Worm (Caenorhabditis elegans): Measurements from ENCODE around the gene flp-1.

The flp-1 gene

ce11 chrIV:9191183-9191582, 46.7 kb downstream of the flp-1 start:
- TF ChIP-seq lin-11 (tag; optimal IDR thresholded peaks at IDR 0.05) (peak; percentile 88), pax-1 (tag; optimal IDR thresholded peaks at IDR 0.05) (no peak), ceh-2 (tag; optimal IDR thresholded peaks at IDR 0.05) (peak; percentile 84), fkh-10 (GFP tag; optimal IDR thresholded peaks at IDR 0.05) (no peak), ceh-6 (GFP tag; optimal IDR thresholded peaks at IDR 0.05) (peak; percentile 96), ceh-48 (tag; optimal IDR thresholded peaks at IDR 0.05) (peak; percentile 84), npax-4 (tag; optimal IDR thresholded peaks at IDR 0.05) (peak; percentile 83), gmeb-2 (tag; optimal IDR thresholded peaks at IDR 0.05) (peak; percentile 93), F13H6.1 (tag; optimal IDR thresholded peaks at IDR 0.05) (peak; percentile 85), hlh-13 (GFP tag; optimal IDR thresholded peaks at IDR 0.05) (peak; percentile 92), Y22D7AL.16 (tag; optimal IDR thresholded peaks at IDR 0.05) (peak; percentile 90), ztf-16 (tag; optimal IDR thresholded peaks at IDR 0.05) (peak; percentile 94), K02D7.2 (tag; optimal IDR thresholded peaks at IDR 0.05) (peak; percentile 85), nfya-1 (tag; optimal IDR thresholded peaks at IDR 0.05) (peak; percentile 61), ama-1 (optimal IDR thresholded peaks at IDR 0.05) (no peak), unc-42 (tag; optimal IDR thresholded peaks at IDR 0.05) (peak; percentile 48), ttx-3 (tag; optimal IDR thresholded peaks at IDR 0.05) (peak; percentile 94), sdc-2 (tag; optimal IDR thresholded peaks at IDR 0.05) (peak; percentile 81), sox-2 (GFP tag; IDR thresholded peaks at IDR 0.05) (peak; percentile 72), C38D4.7 (GFP tag; optimal IDR thresholded peaks at IDR 0.05) (peak; percentile 91), hlh-8 (tag; optimal IDR thresholded peaks at IDR 0.05) (peak; percentile 83), ceh-31 (tag; optimal IDR thresholded peaks at IDR 0.05) (peak; percentile 87), pag-3 (tag; optimal IDR thresholded peaks at IDR 0.05; ENCODE audit: borderline replicate concordance) (peak; percentile 56), fax-1 (tag; optimal IDR thresholded peaks at IDR 0.05) (peak; percentile 85), nhr-11 (tag; optimal IDR thresholded peaks at IDR 0.05) (no peak), sox-4 (tag; optimal IDR thresholded peaks at IDR 0.05) (peak; percentile 92), che-1 (tag; optimal IDR thresholded peaks at IDR 0.05) (peak; percentile 94), ceh-22 (tag; optimal IDR thresholded peaks at IDR 0.05) (no peak), ets-4 (tag; optimal IDR thresholded peaks at IDR 0.05) (peak; percentile 36), pat-9 (tag; optimal IDR thresholded peaks at IDR 0.05) (peak; percentile 92), unc-86 (tag; optimal IDR thresholded peaks at IDR 0.05) (peak; percentile 89), dmd-4 (tag; optimal IDR thresholded peaks at IDR 0.05; ENCODE audit: borderline replicate concordance) (peak; percentile 84), ahr-1 (tag; optimal IDR thresholded peaks at IDR 0.05) (peak; percentile 72), unc-3 (GFP tag; conservative IDR thresholded peaks at IDR 0.05) (peak; percentile 77), unc-3 (tag; optimal IDR thresholded peaks at IDR 0.05) (peak; percentile 89), lim-6 (tag; optimal IDR thresholded peaks at IDR 0.05) (peak; percentile 13), mec-3 (tag; optimal IDR thresholded peaks at IDR 0.05; ENCODE audit: borderline replicate concordance) (peak; percentile 61), zip-5 (tag; optimal IDR thresholded peaks at IDR 0.05) (peak; percentile 77), nhr-232 (tag; optimal IDR thresholded peaks at IDR 0.05) (peak; percentile 90), ceh-19 (GFP tag; optimal IDR thresholded peaks at IDR 0.05) (peak; percentile 93), tbx-2 (tag; optimal IDR thresholded peaks at IDR 0.05) (peak; percentile 91), K09A11.1 (tag; optimal IDR thresholded peaks at IDR 0.05; ENCODE audit: insufficient read depth) (peak; percentile 43), ceh-24 (tag; optimal IDR thresholded peaks at IDR 0.05) (peak; percentile 65), ceh-9 (tag; optimal IDR thresholded peaks at IDR 0.05) (peak; percentile 66), dve-1 (tag; optimal IDR thresholded peaks at IDR 0.05) (peak; percentile 79), madf-2 (tag; optimal IDR thresholded peaks at IDR 0.05) (peak; percentile 89), ref-2 (tag; optimal IDR thresholded peaks at IDR 0.05) (peak; percentile 88), elt-4 (tag; optimal IDR thresholded peaks at IDR 0.05) (no peak), hlh-15 (tag; optimal IDR thresholded peaks at IDR 0.05) (peak; percentile 86), pqm-1 (tag; optimal IDR thresholded peaks at IDR 0.05) (peak; percentile 72), ceh-30 (tag; optimal IDR thresholded peaks at IDR 0.05) (peak; percentile 75), ceh-14 (tag; optimal IDR thresholded peaks at IDR 0.05) (peak; percentile 78), C08G9.2 (tag; optimal IDR thresholded peaks at IDR 0.05) (peak; percentile 85), eyg-1 (tag; optimal IDR thresholded peaks at IDR 0.05) (peak; percentile 92)

All from whole organism, late embryonic.